Worm (Caenorhabditis elegans) whole organism, young adult: ENCODE results near the gene T05B9.1.

Experiments used
- B0261.1 ChIP-seq: sonication (generic microtip); optimal IDR thresholded peaks from 2 replicates; lab custom pipeline; 2016; ENCODE audit warnings: mild to moderate bottlenecking, missing genetic modification characterization, moderate library complexity, missing compliant biosample characterization
- K12H6.12 ChIP-seq: fragments of 200-800 bp; sonication (Bioruptor generic); optimal IDR thresholded peaks from 2 replicates; lab custom pipeline; 2018; ENCODE audit warnings: mild to moderate bottlenecking, missing genetic modification characterization, missing compliant biosample characterization
- Y79H2A.3 ChIP-seq: fragments of 200-800 bp; sonication (Bioruptor generic); conservative IDR thresholded peaks from 2 replicates; pipeline ENCODE4 v1.3.6; 2022; ENCODE audit warnings: missing genetic modification reagents, missing genetic modification characterization, missing compliant biosample characterization
- atf-7 ChIP-seq: sonication (generic microtip); optimal IDR thresholded peaks from 2 replicates; lab custom pipeline; 2017; ENCODE audit warnings: mild to moderate bottlenecking, missing genetic modification characterization, missing compliant biosample characterization

DNA sequence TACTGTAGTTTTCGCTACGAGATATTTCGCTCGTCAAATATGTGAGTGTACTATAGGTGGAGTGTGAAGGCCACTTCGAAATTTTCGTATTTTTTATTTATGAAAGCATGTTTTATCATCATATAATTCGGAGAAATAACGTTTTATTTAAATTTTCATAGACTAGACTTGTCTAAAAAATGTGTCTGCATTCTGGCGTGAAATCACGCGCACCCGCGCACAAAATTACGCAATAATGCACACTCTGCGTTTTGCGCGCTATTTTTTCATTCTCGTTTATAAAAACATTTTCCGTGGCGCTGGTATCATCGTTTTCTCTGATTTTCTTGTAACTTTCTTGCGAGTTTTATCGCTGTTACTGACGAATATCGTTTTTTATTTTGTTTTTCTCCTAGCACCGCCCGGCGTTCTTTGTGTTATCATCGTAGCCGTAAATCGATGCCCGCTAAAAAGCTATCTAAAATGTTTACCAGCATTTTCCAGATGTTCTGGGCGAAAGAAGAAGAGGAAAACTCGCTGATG, 36.3 kb upstream of the T05B9.1 start, which contains the start of gene saps-1:
- TF ChIP-seq atf-7, result no peak
- TF ChIP-seq K12H6.12 (tag; lab: Kevin White, UChicago), result no peak
- no peak for TF ChIP-seq B0261.1 (tag; lab: Kevin White, UChicago)
- no peak for TF ChIP-seq Y79H2A.3 (GFP tag; lab: Robert Waterston, UW)
